Worm (Caenorhabditis elegans): ENCODE data around the gene T23F11.6.

ce11 chrIII:4688356-4688755 is 40.6 kb upstream of the T23F11.6 start, which contains the start of gene tag-243:
- TF ChIP-seq him-1 (tag; optimal IDR thresholded peaks at IDR 0.05) (no peak), dao-5 (tag; optimal IDR thresholded peaks at IDR 0.05) (no peak)
